Worm (Caenorhabditis elegans): Measurements from ENCODE around the gene lpr-6.

The lpr-6 gene

ce11 chrX:11036114-11037087, 23.4 kb upstream of the lpr-6 start:
- TF ChIP-seq elt-2 (tag; optimal IDR thresholded peaks at IDR 0.05) (peak; percentile 82), mdl-1 (tag; optimal IDR thresholded peaks at IDR 0.05) (no peak), nhr-11 (tag; optimal IDR thresholded peaks at IDR 0.05) (no peak), mep-1 (tag; optimal IDR thresholded peaks at IDR 0.05) (no peak), lir-3 (tag; optimal IDR thresholded peaks at IDR 0.05; ENCODE audit: poor library complexity) (peak; percentile 6), blmp-1 (tag; optimal IDR thresholded peaks at IDR 0.05) (peak; percentile 99), nhr-20 (tag; optimal IDR thresholded peaks at IDR 0.05) (peak; percentile 12), unc-130 (tag; optimal IDR thresholded peaks at IDR 0.05) (no peak), ceh-63 (GFP tag; optimal IDR thresholded peaks at IDR 0.05) (no peak), nhr-85 (tag) (peak; percentile 68), egl-13 (tag; optimal IDR thresholded peaks at IDR 0.05) (no peak), nhr-12 (tag; optimal IDR thresholded peaks at IDR 0.05) (no peak), snu-23 (GFP tag; optimal IDR thresholded peaks at IDR 0.05) (peak; percentile 43), lin-35 (GFP tag; optimal IDR thresholded peaks at IDR 0.05) (peak in 1 of 2 experiments; percentile 3), swsn-7 (tag; optimal IDR thresholded peaks at IDR 0.05) (peak; percentile 8), lsy-2 (tag; optimal IDR thresholded peaks at IDR 0.05) (peak in 1 of 2 experiments; percentile 11), efl-1 (optimal IDR thresholded peaks at IDR 0.05) (peak in 1 of 2 experiments; percentile 6), efl-1 (GFP tag; optimal IDR thresholded peaks at IDR 0.05 in 1 of 2) (no peak), elt-3 (tag; optimal IDR thresholded peaks at IDR 0.05) (peak in 1 of 6 experiments; percentile 27), grh-1 (GFP tag; IDR thresholded peaks at IDR 0.05) (peak; percentile 78)

ce11 chrX:11038221-11038620, 21.6 kb upstream of the lpr-6 start:
- TF ChIP-seq nhr-19 (GFP tag; conservative IDR thresholded peaks at IDR 0.05), result no peak
- no peak for TF ChIP-seq egl-13 (tag; optimal IDR thresholded peaks at IDR 0.05)
- no peak for TF ChIP-seq nhr-90 (tag; optimal IDR thresholded peaks at IDR 0.05; ENCODE audit: poor library complexity)
- no peak for TF ChIP-seq lin-35 (GFP tag; optimal IDR thresholded peaks at IDR 0.05)
- no peak for TF ChIP-seq unc-62 (GFP tag; optimal IDR thresholded peaks at IDR 0.05)
- TF ChIP-seq aha-1 (tag; optimal IDR thresholded peaks at IDR 0.05), result no peak
- no peak for TF ChIP-seq nhr-28 (tag; optimal IDR thresholded peaks at IDR 0.05)
- peak; percentile 26 for TF ChIP-seq lin-14 (GFP tag; optimal IDR thresholded peaks at IDR 0.05)
- TF ChIP-seq alr-1 (tag; optimal IDR thresholded peaks at IDR 0.05; ENCODE audit: borderline replicate concordance), result no peak
- no peak for TF ChIP-seq ceh-8 (GFP tag; optimal IDR thresholded peaks at IDR 0.05)
- no peak for TF ChIP-seq xbp-1 (tag; optimal IDR thresholded peaks at IDR 0.05)
- no peak for TF ChIP-seq nhr-11 (tag; optimal IDR thresholded peaks at IDR 0.05)
- no peak for TF ChIP-seq blmp-1 (tag; optimal IDR thresholded peaks at IDR 0.05)
- TF ChIP-seq zip-4 (GFP tag; optimal IDR thresholded peaks at IDR 0.05), result no peak
- TF ChIP-seq lin-39 (tag; optimal IDR thresholded peaks at IDR 0.05), result no peak
- TF ChIP-seq efl-1 (optimal IDR thresholded peaks at IDR 0.05), result no peak
- TF ChIP-seq efl-1 (GFP tag; optimal IDR thresholded peaks at IDR 0.05 in 1 of 2), result peak in 1 of 2 experiments; percentile 56
- TF ChIP-seq isw-1 (GFP tag; IDR thresholded peaks at IDR 0.05), result no peak
- TF ChIP-seq dsc-1 (tag; optimal IDR thresholded peaks at IDR 0.05), result peak; percentile 38
- TF ChIP-seq hpl-2 (GFP tag; optimal IDR thresholded peaks at IDR 0.05), result no peak
- no peak for TF ChIP-seq ces-1 (GFP tag; optimal IDR thresholded peaks at IDR 0.05)
- no peak for TF ChIP-seq snpc-4 (tag; optimal IDR thresholded peaks at IDR 0.05)

ce11 chrX:11042777-11043176, 17.0 kb upstream of the lpr-6 start, which contains the start of gene C09F12.3:
Gene C09F12.3 (minus strand): TSS chrX:11042877.
- TF ChIP-seq nhr-90 (tag; optimal IDR thresholded peaks at IDR 0.05; ENCODE audit: poor library complexity) (no peak), nhr-85 (tag) (no peak), grh-1 (GFP tag; IDR thresholded peaks at IDR 0.05) (no peak), nhr-84 (tag; optimal IDR thresholded peaks at IDR 0.05) (no peak), xbp-1 (tag; optimal IDR thresholded peaks at IDR 0.05) (no peak), nhr-20 (tag; optimal IDR thresholded peaks at IDR 0.05) (no peak), mep-1 (tag; optimal IDR thresholded peaks at IDR 0.05) (no peak), elt-3 (tag; optimal IDR thresholded peaks at IDR 0.05) (no peak), unc-62 (GFP tag; optimal IDR thresholded peaks at IDR 0.05) (no peak), Y116A8C.19 (tag; optimal IDR thresholded peaks at IDR 0.05; ENCODE audit: borderline replicate concordance) (no peak), mab-9 (GFP tag; IDR thresholded peaks at IDR 0.05) (no peak), aha-1 (tag; optimal IDR thresholded peaks at IDR 0.05) (no peak), C34B4.2 (tag; optimal IDR thresholded peaks at IDR 0.05) (no peak)
